Worm (Caenorhabditis elegans) whole organism, dauer: ENCODE data around the gene C16D9.5.

Experiments
- unc-62 ChIP-seq: sonication (generic microtip); optimal IDR thresholded peaks from 2 replicates; lab custom pipeline; 2017; ENCODE audit warnings: missing biosample characterization, missing genetic modification reagents, missing genetic modification characterization

The C16D9.5 gene

ce11 chrV:8262212-8262611 is 16.9 kb upstream of the C16D9.5 start:
- TF ChIP-seq unc-62, result no peak

- TF ChIP-seq unc-62, result no peak
Observed at ce11 chrV:8259016-8259415, 13.7 kb upstream of the C16D9.5 start, which contains the start of gene C16D9.1. Gene C16D9.1, plus strand, starts transcription at chrV:8259316.

- no peak for TF ChIP-seq unc-62
Observed at ce11 chrV:8254973-8255372, 9.6 kb upstream of the C16D9.5 start.

ce11 chrV:8253946-8254345 is 8.6 kb upstream of the C16D9.5 start:
- TF ChIP-seq unc-62, result no peak

- no peak for TF ChIP-seq unc-62
Observed at ce11 chrV:8252532-8252931, 7.2 kb upstream of the C16D9.5 start.

ce11 chrV:8251075-8251474 is 5.7 kb upstream of the C16D9.5 start:
- TF ChIP-seq unc-62, result no peak

- no peak for TF ChIP-seq unc-62
Observed at ce11 chrV:8250208-8250607, 4.9 kb upstream of the C16D9.5 start, which contains the start of gene C16D9.6. Gene C16D9.6, minus strand, starts transcription at chrV:8250308.

- TF ChIP-seq unc-62, result no peak
Observed at ce11 chrV:8247311-8248105, 2.2 kb upstream of the C16D9.5 start.

ce11 chrV:8243201-8243600 is 2.2 kb downstream of the C16D9.5 start:
- no peak for TF ChIP-seq unc-62

ce11 chrV:8242798-8243197 is 2.6 kb downstream of the C16D9.5 start, which contains the start of gene C16D9.4:
Gene C16D9.4, minus strand, starts transcription at chrV:8242898.
- no peak for TF ChIP-seq unc-62

ce11 chrV:8239928-8240327 is 5.4 kb downstream of the C16D9.5 start, which contains the start of gene C16D9.3:
Gene C16D9.3, minus strand, starts transcription at chrV:8240028.
- no peak for TF ChIP-seq unc-62

ce11 chrV:8238290-8238689 is 7.1 kb downstream of the C16D9.5 start, which contains the start of gene rol-3:
Gene rol-3, minus strand, starts transcription at chrV:8238409.
- TF ChIP-seq unc-62, result no peak

- no peak for TF ChIP-seq unc-62
Observed at ce11 chrV:8235331-8235730, 10.0 kb downstream of the C16D9.5 start.

ce11 chrV:8230056-8230455 is 15.3 kb downstream of the C16D9.5 start:
- TF ChIP-seq unc-62, result no peak

- TF ChIP-seq unc-62, result no peak
Observed at ce11 chrV:8228712-8229119, 16.6 kb downstream of the C16D9.5 start.

- TF ChIP-seq unc-62, result no peak
Observed at ce11 chrV:8226812-8227211, 18.5 kb downstream of the C16D9.5 start, which contains the start of gene K07C11.10. Gene K07C11.10, minus strand, starts transcription at chrV:8226912.

- TF ChIP-seq unc-62, result no peak
Observed at ce11 chrV:8224634-8225033, 20.7 kb downstream of the C16D9.5 start, which contains the start of gene pax-1. Gene pax-1, plus strand, starts transcription at chrV:8224934.

ce11 chrV:8223417-8223816 is 21.9 kb downstream of the C16D9.5 start:
- TF ChIP-seq unc-62, result no peak
